Worm (Caenorhabditis elegans) whole organism, L1 larva: ENCODE measurements around the gene spv-1.

Experiments used
- aly-2 ChIP-seq: fragments of 150-350 bp; optimal IDR thresholded peaks from 2 replicates; lab custom pipeline; 2014; ENCODE audit warnings: missing biosample characterization, missing genetic modification characterization
- ceh-82 ChIP-seq, 3 experiments: fragments of 150-350 bp in 1 of 3; sonication (generic microtip) in 2 of 3; optimal IDR thresholded peaks; 2 replicates each; lab custom pipeline; 2014 to 2017; ENCODE audit warnings: missing biosample characterization in 3 of 3, missing genetic modification characterization in 3 of 3
- fkh-8 ChIP-seq: sonication (generic microtip); optimal IDR thresholded peaks from 2 replicates; lab custom pipeline; 2016; ENCODE audit warnings: mild to moderate bottlenecking, missing genetic modification characterization, missing compliant biosample characterization
- fos-1 ChIP-seq: fragments of 150-350 bp; optimal IDR thresholded peaks from 2 replicates; lab custom pipeline; 2014; ENCODE audit warnings: missing biosample characterization, missing genetic modification characterization
- jun-1 ChIP-seq: fragments of 150-350 bp; optimal IDR thresholded peaks from 2 replicates; lab custom pipeline; 2014; ENCODE audit warnings: missing biosample characterization, missing genetic modification reagents, missing genetic modification characterization
- lin-15B ChIP-seq: fragments of 150-350 bp; sonication (generic microtip); optimal IDR thresholded peaks from 3 replicates; lab custom pipeline; 2014; ENCODE audit warnings: missing biosample characterization, missing genetic modification characterization
- lin-35 ChIP-seq, 2 experiments: fragments of 150-350 bp; optimal IDR thresholded peaks; 2 replicates each; lab custom pipeline; 2014; ENCODE audit warnings: missing biosample characterization in 2 of 2, missing genetic modification characterization in 2 of 2, missing genetic modification reagents in 2 of 2
- mdl-1 ChIP-seq, 2 experiments: fragments of 150-350 bp; optimal IDR thresholded peaks; 2 replicates each; lab custom pipeline; 2014 to 2017; ENCODE audit warnings: missing biosample characterization in 2 of 2, missing genetic modification characterization in 2 of 2, inconsistent platforms in 1 of 2
- mep-1 ChIP-seq: fragments of 150-350 bp; optimal IDR thresholded peaks from 2 replicates; lab custom pipeline; 2014; ENCODE audit warnings: missing biosample characterization, missing genetic modification characterization
- nhr-11 ChIP-seq: fragments of 150-350 bp; optimal IDR thresholded peaks from 2 replicates; lab custom pipeline; 2014; ENCODE audit warnings: missing biosample characterization, missing genetic modification characterization
- nhr-19 ChIP-seq: fragments of 200-800 bp; sonication (Bioruptor generic); conservative IDR thresholded peaks from 2 replicates; pipeline ENCODE4 v1.3.6; 2022; ENCODE audit warnings: missing genetic modification characterization, missing compliant biosample characterization
- nhr-76 ChIP-seq: sonication (generic microtip); optimal IDR thresholded peaks from 2 replicates; lab custom pipeline; 2017; ENCODE audit warnings: missing biosample characterization, missing genetic modification characterization
- sox-4 ChIP-seq: sonication (generic microtip); optimal IDR thresholded peaks from 2 replicates; lab custom pipeline; 2016; ENCODE audit warnings: missing genetic modification characterization, missing compliant biosample characterization
- ztf-4 ChIP-seq: fragments of 150-350 bp; optimal IDR thresholded peaks from 2 replicates; lab custom pipeline; 2014; ENCODE audit warnings: missing biosample characterization, missing genetic modification characterization

DNA sequence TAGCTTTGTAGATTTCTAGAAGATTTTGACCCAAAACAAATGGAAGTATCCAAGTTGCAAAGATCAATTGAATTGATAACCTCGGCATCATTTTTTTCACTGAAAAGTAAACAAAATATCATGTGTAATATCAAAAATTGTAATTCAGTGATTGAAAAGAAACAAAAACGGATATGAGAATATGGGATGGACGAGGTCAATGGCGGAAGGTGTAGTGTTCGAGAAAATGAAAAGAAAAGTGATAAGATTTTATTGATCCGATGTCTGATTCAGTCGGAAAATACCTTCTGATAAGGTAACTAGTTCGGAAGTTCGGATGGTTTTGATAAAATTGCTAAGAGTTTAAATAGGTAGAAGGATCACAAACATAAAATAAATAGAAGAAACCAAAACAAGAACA lies 9.6 kb upstream of the spv-1 start, which contains the start of gene ZK669.2:
- TF ChIP-seq ztf-4 (tag; lab: Kevin White, UChicago) (no peak), nhr-19 (GFP tag; lab: Robert Waterston, UW) (no peak), nhr-11 (tag; lab: Kevin White, UChicago) (no peak), nhr-76 (tag; lab: Kevin White, UChicago) (no peak), fkh-8 (tag; lab: Kevin White, UChicago) (no peak), ceh-82 (tag; optimal IDR thresholded peaks at IDR 0.05; lab: Kevin White, UChicago) (no peak), mep-1 (tag; lab: Kevin White, UChicago) (no peak), lin-15B (tag; lab: Kevin White, UChicago) (no peak), mdl-1 (tag; optimal IDR thresholded peaks at IDR 0.05; lab: Kevin White, UChicago) (no peak), jun-1 (tag; lab: Kevin White, UChicago) (no peak), aly-2 (tag; lab: Kevin White, UChicago) (no peak), lin-35 (GFP tag; optimal IDR thresholded peaks at IDR 0.05; lab: Kevin White, UChicago) (no peak), fos-1 (no peak), sox-4 (tag; lab: Kevin White, UChicago) (no peak)
